Fruit fly (Drosophila melanogaster): ENCODE measurements around the gene CG4367.

CG4367 gene

dm6 chr3R:20285678-20286449 lies 18.9 kb downstream of the CG4367 start (continued):
- TF ChIP-seq Fer1 (GFP tag; optimal IDR thresholded peaks at IDR 0.05), result no peak
- peak; percentile 57 for TF ChIP-seq Side (GFP tag; optimal IDR thresholded peaks at IDR 0.05)
- no peak for TF ChIP-seq pb (GFP tag; optimal IDR thresholded peaks at IDR 0.05)
- peak; percentile 49 for TF ChIP-seq PHDP (tag; optimal IDR thresholded peaks at IDR 0.05)
- no peak for TF ChIP-seq dati (GFP tag; IDR thresholded peaks at IDR 0.05)
- no peak for TF ChIP-seq unc-4 (GFP tag; IDR thresholded peaks at IDR 0.05; ENCODE audit: partially characterized antibody)
- peak; percentile 67 for TF ChIP-seq dmrt11E (tag; optimal IDR thresholded peaks at IDR 0.05)
- no peak for TF ChIP-seq Doc3 (GFP tag; IDR thresholded peaks at IDR 0.05; ENCODE audit: partially characterized antibody)
- TF ChIP-seq MBD-R2 (GFP tag; IDR thresholded peaks at IDR 0.05), result no peak
- no peak for TF ChIP-seq Atf6 (GFP tag; IDR thresholded peaks at IDR 0.05)
- peak; percentile 10 for TF ChIP-seq stwl (tag; optimal IDR thresholded peaks at IDR 0.05)
- TF ChIP-seq CG16863 (GFP tag; optimal IDR thresholded peaks at IDR 0.05), result peak; percentile 53
- peak; percentile 26 for TF ChIP-seq Rx (GFP tag; IDR thresholded peaks at IDR 0.05)
- peak; percentile 26 for TF ChIP-seq tio (GFP tag; optimal IDR thresholded peaks at IDR 0.05)
- no peak for TF ChIP-seq CG4282 (GFP tag; optimal IDR thresholded peaks at IDR 0.05)
- TF ChIP-seq Hr51 (GFP tag; optimal IDR thresholded peaks at IDR 0.05), result no peak
- peak; percentile 48; the same call in 2 of the 3 replicates for TF ChIP-seq zfh1 (GFP tag; IDR thresholded peaks at IDR 0.05)
- TF ChIP-seq inv (GFP tag; IDR thresholded peaks at IDR 0.05; ENCODE audit: partially characterized antibody), result no peak
- TF ChIP-seq CG9876 (GFP tag; optimal IDR thresholded peaks at IDR 0.05), result peak; percentile 49
- TF ChIP-seq CG4854 (GFP tag; optimal IDR thresholded peaks at IDR 0.05), result peak; percentile 43
- no peak for TF ChIP-seq Lim3 (GFP tag; IDR thresholded peaks at IDR 0.05)
- TF ChIP-seq Asciz (GFP tag; optimal IDR thresholded peaks at IDR 0.05), result peak; percentile 94
- TF ChIP-seq trh (GFP tag; optimal IDR thresholded peaks at IDR 0.05), result peak; percentile 59
- TF ChIP-seq luna (GFP tag; optimal IDR thresholded peaks at IDR 0.05), result no peak
- peak; percentile 63 for TF ChIP-seq Lhr (GFP tag; optimal IDR thresholded peaks at IDR 0.05)
- peak; percentile 42 for TF ChIP-seq sisA (GFP tag; IDR thresholded peaks at IDR 0.05)
- TF ChIP-seq lola (GFP tag; optimal IDR thresholded peaks at IDR 0.05), result peak in 1 of 3 experiments; percentile 56
- no peak; the same call in 1 of the 2 replicates for TF ChIP-seq CG4730 (GFP tag; IDR thresholded peaks at IDR 0.05)
- TF ChIP-seq CG11723 (GFP tag; optimal IDR thresholded peaks at IDR 0.05), result peak; percentile 58
- no peak for TF ChIP-seq Dbx (GFP tag; IDR thresholded peaks at IDR 0.05)
- peak; percentile 58 for TF ChIP-seq CG15011 (GFP tag; optimal IDR thresholded peaks at IDR 0.05)
- TF ChIP-seq cad (GFP tag; optimal IDR thresholded peaks at IDR 0.05), result no peak
- peak; percentile 70 for TF ChIP-seq bcd (GFP tag; optimal IDR thresholded peaks at IDR 0.05)
- no peak for TF ChIP-seq Stat92E (GFP tag; optimal IDR thresholded peaks at IDR 0.05)
- TF ChIP-seq dmrt99B (tag; optimal IDR thresholded peaks at IDR 0.05), result peak; percentile 69
- peak; percentile 11 for TF ChIP-seq BtbVII (GFP tag; optimal IDR thresholded peaks at IDR 0.05)
- no peak for TF ChIP-seq bbx (GFP tag; IDR thresholded peaks at IDR 0.05; ENCODE audit: partially characterized antibody)
- TF ChIP-seq vfl (GFP tag; optimal IDR thresholded peaks at IDR 0.05), result no peak
- TF ChIP-seq Fer3 (tag; optimal IDR thresholded peaks at IDR 0.05), result peak; percentile 59
- TF ChIP-seq CG33557 (GFP tag; optimal IDR thresholded peaks at IDR 0.05), result peak; percentile 76
- peak; percentile 63 for TF ChIP-seq NC2β (GFP tag; optimal IDR thresholded peaks at IDR 0.05)
- TF ChIP-seq Usf (GFP tag; optimal IDR thresholded peaks at IDR 0.05), result no peak
- TF ChIP-seq CG2116 (GFP tag; optimal IDR thresholded peaks at IDR 0.05), result peak; percentile 18
- TF ChIP-seq CG13775 (GFP tag; optimal IDR thresholded peaks at IDR 0.05), result no peak
- 0 out of 3 replicates have a peak, but pooled peaks have one; percentile 36 for TF ChIP-seq C15 (GFP tag; IDR thresholded peaks at IDR 0.05)
- peak; percentile 1 for TF ChIP-seq CG12769 (tag; optimal IDR thresholded peaks at IDR 0.05)
- no peak for TF ChIP-seq Dref (GFP tag; IDR thresholded peaks at IDR 0.05)
- TF ChIP-seq CG9797 (GFP tag; optimal IDR thresholded peaks at IDR 0.05), result peak; percentile 30
